Fruit fly (Drosophila melanogaster): ENCODE results near the gene HGTX.

The HGTX gene

DNA sequence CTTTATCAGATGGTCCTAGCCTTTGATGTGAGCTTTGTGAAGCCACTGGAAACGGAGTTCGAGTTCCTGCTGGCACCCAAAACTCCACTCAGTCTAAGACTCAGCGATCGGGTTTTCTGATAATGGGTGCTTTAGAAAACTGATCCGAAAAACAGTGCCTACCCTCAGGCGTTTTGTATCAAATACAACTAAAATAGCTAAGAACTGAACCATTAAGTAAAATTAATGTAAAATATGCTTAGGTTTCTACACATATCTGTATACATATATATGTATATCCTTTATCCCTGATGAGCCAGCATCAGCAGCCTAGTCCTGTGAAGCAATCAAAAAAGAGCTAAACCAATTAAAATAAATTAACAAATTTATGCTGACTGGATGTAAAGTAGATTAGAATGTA is 22.1 kb upstream of the HGTX start:
- TF ChIP-seq CG33213 (GFP tag; optimal IDR thresholded peaks at IDR 0.05): peak; percentile 14
- TF ChIP-seq Lpt (GFP tag; optimal IDR thresholded peaks at IDR 0.05): no peak
- TF ChIP-seq Hmr (GFP tag; optimal IDR thresholded peaks at IDR 0.05): no peak
- TF ChIP-seq HmgZ (tag; optimal IDR thresholded peaks at IDR 0.05): peak; percentile 20
- TF ChIP-seq CTCF (GFP tag; optimal IDR thresholded peaks at IDR 0.05): peak; percentile 83
- no peak for TF ChIP-seq CG18764 (GFP tag; optimal IDR thresholded peaks at IDR 0.05)
- peak; percentile 77 for TF ChIP-seq grn (GFP tag; optimal IDR thresholded peaks at IDR 0.05)
- TF ChIP-seq yki (optimal IDR thresholded peaks at IDR 0.05): peak; percentile 21
- no peak for TF ChIP-seq CG11456 (GFP tag; IDR thresholded peaks at IDR 0.05)
- TF ChIP-seq CG12219 (GFP tag; optimal IDR thresholded peaks at IDR 0.05): no peak
- TF ChIP-seq CG16813 (GFP tag; IDR thresholded peaks at IDR 0.05; ENCODE audit: partially characterized antibody): peak; percentile 45; the same call in 1 of the 3 replicates
- no peak for TF ChIP-seq CG9215 (GFP tag; IDR thresholded peaks at IDR 0.05)
- TF ChIP-seq CG34422 (GFP tag; IDR thresholded peaks at IDR 0.05): no peak
- TF ChIP-seq CG4854 (GFP tag; optimal IDR thresholded peaks at IDR 0.05): no peak
- TF ChIP-seq corto (GFP tag; optimal IDR thresholded peaks at IDR 0.05): no peak
- TF ChIP-seq CG8089 (GFP tag; optimal IDR thresholded peaks at IDR 0.05): no peak
- peak; percentile 16; the same call in 1 of the 2 replicates for TF ChIP-seq Rfx (GFP tag; IDR thresholded peaks at IDR 0.05)
- no peak for TF ChIP-seq NfI (GFP tag; optimal IDR thresholded peaks at IDR 0.05)
- no peak for TF ChIP-seq mam (GFP tag; optimal IDR thresholded peaks at IDR 0.05)
- TF ChIP-seq kay (GFP tag; optimal IDR thresholded peaks at IDR 0.05): no peak
- peak; percentile 47; the same call in 1 of the 2 replicates for TF ChIP-seq CG42726 (GFP tag; IDR thresholded peaks at IDR 0.05; ENCODE audit: partially characterized antibody)
- peak; percentile 48 for TF ChIP-seq stwl (tag; optimal IDR thresholded peaks at IDR 0.05)
- peak; percentile 47; the same call in 1 of the 2 replicates for TF ChIP-seq Bgb (GFP tag; IDR thresholded peaks at IDR 0.05; ENCODE audit: partially characterized antibody)
- peak; percentile 33 for TF ChIP-seq CG8290 (GFP tag; optimal IDR thresholded peaks at IDR 0.05)
- TF ChIP-seq CG8290 (tag; optimal IDR thresholded peaks at IDR 0.05): peak in 1 of 2 experiments; percentile 3
- TF ChIP-seq Gug (GFP tag; IDR thresholded peaks at IDR 0.05): no peak
- peak in 1 of 2 experiments; percentile 69 for TF ChIP-seq insv (GFP tag; optimal IDR thresholded peaks at IDR 0.05)
- TF ChIP-seq ato (GFP tag; IDR thresholded peaks at IDR 0.05; ENCODE audit: partially characterized antibody): no peak
- TF ChIP-seq Xrp1 (GFP tag; IDR thresholded peaks at IDR 0.05): no peak
- no peak for TF ChIP-seq ci (GFP tag; IDR thresholded peaks at IDR 0.05)
- TF ChIP-seq Usf (GFP tag; optimal IDR thresholded peaks at IDR 0.05): no peak
- TF ChIP-seq CG10462 (GFP tag; optimal IDR thresholded peaks at IDR 0.05): no peak
- peak; percentile 66; the same call in 1 of the 2 replicates for TF ChIP-seq amos (GFP tag; IDR thresholded peaks at IDR 0.05; ENCODE audit: partially characterized antibody)
- TF ChIP-seq CG7987 (GFP tag; optimal IDR thresholded peaks at IDR 0.05): no peak
- TF ChIP-seq zen (tag; optimal IDR thresholded peaks at IDR 0.05): peak; percentile 46
- no peak for TF ChIP-seq CG1233 (GFP tag; optimal IDR thresholded peaks at IDR 0.05)
- no peak for TF ChIP-seq btn (GFP tag; optimal IDR thresholded peaks at IDR 0.05)
- TF ChIP-seq CG6791 (GFP tag; IDR thresholded peaks at IDR 0.05; ENCODE audit: partially characterized antibody): peak; percentile 67; the same call in 2 of the 3 replicates
- TF ChIP-seq CG11560 (tag; IDR thresholded peaks at IDR 0.05): no peak
- TF ChIP-seq Lhr (GFP tag; optimal IDR thresholded peaks at IDR 0.05): peak; percentile 58
- TF ChIP-seq CG14014 (GFP tag; IDR thresholded peaks at IDR 0.05): no peak
- TF ChIP-seq da (GFP tag; optimal IDR thresholded peaks at IDR 0.05): no peak
- TF ChIP-seq CG1832 (GFP tag; optimal IDR thresholded peaks at IDR 0.05): no peak
- TF ChIP-seq Dip2 (GFP tag; IDR thresholded peaks at IDR 0.05): no peak
- TF ChIP-seq CG2199 (GFP tag; IDR thresholded peaks at IDR 0.05): peak; percentile 76; the same call in 1 of the 3 replicates
- no peak for TF ChIP-seq H15 (GFP tag; IDR thresholded peaks at IDR 0.05)
- TF ChIP-seq CG10366 (GFP tag; IDR thresholded peaks at IDR 0.05): peak; percentile 79
- no peak for TF ChIP-seq CG2202 (tag; optimal IDR thresholded peaks at IDR 0.05)
- TF ChIP-seq CG6254 (GFP tag; optimal IDR thresholded peaks at IDR 0.05): no peak
- no peak for TF ChIP-seq hkb (optimal IDR thresholded peaks at IDR 0.05)
- no peak for TF ChIP-seq hkb (GFP tag; IDR thresholded peaks at IDR 0.05)
- TF ChIP-seq pita (GFP tag; optimal IDR thresholded peaks at IDR 0.05): peak; percentile 71
